Worm (Caenorhabditis elegans): Measurements from ENCODE around the gene fkh-7.
A peak's percentile ranks its signal among the peaks of the same experiment; 100 is the strongest.

The fkh-7 gene

DNA sequence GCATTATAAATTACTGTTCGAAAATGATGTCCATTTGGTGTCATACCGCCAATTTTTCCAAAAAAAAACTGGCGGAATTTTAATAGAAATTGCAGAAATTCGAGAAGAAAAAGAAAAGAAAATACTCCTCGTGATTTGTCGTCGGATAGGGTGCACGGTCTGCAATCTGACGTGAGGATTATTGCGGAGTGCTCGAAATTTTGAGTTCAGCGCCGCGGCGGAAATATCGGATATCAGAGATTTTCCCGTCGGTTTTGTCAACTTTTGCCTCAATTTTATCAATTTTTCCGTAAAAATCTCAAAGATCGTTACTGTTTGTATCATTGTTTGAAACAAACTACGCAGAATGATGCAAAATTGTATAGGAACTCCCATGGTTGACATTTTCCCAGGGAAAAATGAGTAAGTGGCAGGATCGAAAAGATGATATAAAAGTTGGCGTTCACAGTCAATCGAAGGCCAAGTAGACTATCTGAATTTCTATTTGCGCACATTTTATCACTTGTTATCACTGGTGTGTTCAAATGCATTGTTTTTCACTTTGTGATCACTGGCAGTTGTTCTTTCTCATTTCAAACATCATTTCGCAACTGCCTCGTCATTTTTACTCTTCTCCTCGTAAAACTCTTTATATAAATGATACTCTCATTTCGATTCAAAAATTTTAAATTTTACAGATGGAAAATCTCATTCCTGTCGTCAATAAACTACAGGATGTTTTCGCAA lies 46.5 kb upstream of the fkh-7 start, which contains the start of the genes fem-1 and drp-1 (continued):
- TF ChIP-seq dpff-1 (tag; optimal IDR thresholded peaks at IDR 0.05) (no peak), bed-1 (GFP tag; IDR thresholded peaks at IDR 0.05) (no peak), F23B12.7 (tag; optimal IDR thresholded peaks at IDR 0.05; ENCODE audit: insufficient read depth) (peak; percentile 55), hmg-1.2 (GFP tag; IDR thresholded peaks at IDR 0.05) (no peak), dox-1 (GFP tag; IDR thresholded peaks at IDR 0.05) (peak; percentile 52; the same call in 1 of the 2 replicates)

- TF ChIP-seq bed-1 (GFP tag; IDR thresholded peaks at IDR 0.05) (no peak), ztf-18 (tag; optimal IDR thresholded peaks at IDR 0.05) (peak; percentile 95), bed-2 (GFP tag; IDR thresholded peaks at IDR 0.05) (no peak), ccch-3 (GFP tag; optimal IDR thresholded peaks at IDR 0.05) (no peak), pha-4 (tag; optimal IDR thresholded peaks at IDR 0.05) (no peak), snpc-3.4 (tag; optimal IDR thresholded peaks at IDR 0.05) (peak; percentile 90), ceh-58 (GFP tag; IDR thresholded peaks at IDR 0.05) (no peak), pbrm-1 (GFP tag; IDR thresholded peaks at IDR 0.05) (no peak), F55B11.4 (tag; optimal IDR thresholded peaks at IDR 0.05; ENCODE audit: borderline replicate concordance, insufficient read depth) (no peak), sptf-2 (GFP tag; optimal IDR thresholded peaks at IDR 0.05) (no peak), nhr-80 (tag; optimal IDR thresholded peaks at IDR 0.05) (no peak), egl-44 (GFP tag; IDR thresholded peaks at IDR 0.05) (no peak), lin-40 (tag; optimal IDR thresholded peaks at IDR 0.05) (no peak), die-1 (tag; optimal IDR thresholded peaks at IDR 0.05) (no peak), unc-62 (GFP tag; optimal IDR thresholded peaks at IDR 0.05) (no peak), Y67H2A.10 (GFP tag; conservative IDR thresholded peaks at IDR 0.05) (no peak), Y95B8A.8 (GFP tag; IDR thresholded peaks at IDR 0.05) (no peak), ztf-3 (GFP tag; optimal IDR thresholded peaks at IDR 0.05) (no peak), lsy-27 (tag; optimal IDR thresholded peaks at IDR 0.05; ENCODE audit: borderline replicate concordance, insufficient read depth) (no peak), Y53F4B.3 (GFP tag; IDR thresholded peaks at IDR 0.05) (no peak), nfya-2 (GFP tag; IDR thresholded peaks at IDR 0.05) (no peak), lsl-1 (GFP tag; optimal IDR thresholded peaks at IDR 0.05) (peak; percentile 67), Y56A3A.18 (GFP tag; IDR thresholded peaks at IDR 0.05) (no peak), let-607 (tag; optimal IDR thresholded peaks at IDR 0.05) (no peak), athp-1 (tag; optimal IDR thresholded peaks at IDR 0.05) (peak; percentile 72), madf-8 (GFP tag; conservative IDR thresholded peaks at IDR 0.05) (peak; percentile 40; the same call in 1 of the 2 replicates), let-526 (GFP tag; IDR thresholded peaks at IDR 0.05) (no peak), attf-5 (GFP tag; optimal IDR thresholded peaks at IDR 0.05) (no peak), xnd-1 (tag; optimal IDR thresholded peaks at IDR 0.05) (peak; percentile 55), ztf-22 (GFP tag; optimal IDR thresholded peaks at IDR 0.05) (no peak), lin-54 (GFP tag; optimal IDR thresholded peaks at IDR 0.05) (peak; percentile 53), F10E7.11 (tag; optimal IDR thresholded peaks at IDR 0.05) (no peak), lag-1 (GFP tag; IDR thresholded peaks at IDR 0.05) (no peak), F49E8.2 (tag; optimal IDR thresholded peaks at IDR 0.05; ENCODE audit: insufficient read depth) (peak; percentile 79), mcd-1 (GFP tag; IDR thresholded peaks at IDR 0.05) (peak; percentile 62), hlh-26 (GFP tag; conservative IDR thresholded peaks at IDR 0.05) (no peak), sdz-38 (tag; optimal IDR thresholded peaks at IDR 0.05) (no peak), C06A6.2 (GFP tag; conservative IDR thresholded peaks at IDR 0.05) (no peak), hmg-20 (GFP tag; IDR thresholded peaks at IDR 0.05) (no peak), lin-35 (GFP tag; optimal IDR thresholded peaks at IDR 0.05) (no peak), egl-18 (GFP tag; IDR thresholded peaks at IDR 0.05) (no peak)
Measured at ce11 chrIV:5541285-5541684, 43.2 kb upstream of the fkh-7 start, which contains the start of gene tebp-2. tebp-2 (plus strand) TSS chrIV:5541627.
